Fruit fly (Drosophila melanogaster): ENCODE results near the gene CG9630.

- TF ChIP-seq brk (GFP tag; optimal IDR thresholded peaks at IDR 0.05): no peak
- TF ChIP-seq GATAd (GFP tag; optimal IDR thresholded peaks at IDR 0.05): no peak
- no peak for TF ChIP-seq lola (GFP tag; optimal IDR thresholded peaks at IDR 0.05)
- TF ChIP-seq Sp1 (GFP tag; optimal IDR thresholded peaks at IDR 0.05): no peak
- TF ChIP-seq usp (GFP tag; optimal IDR thresholded peaks at IDR 0.05): no peak
- no peak for TF ChIP-seq h (GFP tag; optimal IDR thresholded peaks at IDR 0.05)
- no peak for TF ChIP-seq dsf (GFP tag; optimal IDR thresholded peaks at IDR 0.05; ENCODE audit: borderline replicate concordance)
- TF ChIP-seq Dif (GFP tag; optimal IDR thresholded peaks at IDR 0.05; ENCODE audit: partially characterized antibody): no peak
- TF ChIP-seq Jra (GFP tag; optimal IDR thresholded peaks at IDR 0.05): no peak
- no peak for TF ChIP-seq br (GFP tag; optimal IDR thresholded peaks at IDR 0.05)
- no peak for TF ChIP-seq Abd-B (GFP tag; optimal IDR thresholded peaks at IDR 0.05)
- no peak for TF ChIP-seq Mio (GFP tag; optimal IDR thresholded peaks at IDR 0.05)
These were observed 49.8 kb downstream of the CG9630 start, which contains the start of gene CG18249 for dm6 chr3R:8219891-8220290.

Measured in whole organism, wandering third instar larva.